Fruit fly (Drosophila melanogaster): ENCODE data around the gene ND-B14.5B.

ND-B14.5B gene

dm6 chr2L:3151657-3152056, 6.0 kb upstream of the ND-B14.5B start:
- TF ChIP-seq Hnf4 (GFP tag; optimal IDR thresholded peaks at IDR 0.05) (no peak), dmrt93B (GFP tag; optimal IDR thresholded peaks at IDR 0.05) (no peak)

- no peak for TF ChIP-seq GATAd (GFP tag; optimal IDR thresholded peaks at IDR 0.05)
- TF ChIP-seq Dfd (GFP tag; optimal IDR thresholded peaks at IDR 0.05) = peak; percentile 64
Observed at dm6 chr2L:3148959-3149591, 3.4 kb upstream of the ND-B14.5B start.

dm6 chr2L:3145897-3146296, 249 bp upstream of the ND-B14.5B start:
- no peak for TF ChIP-seq Dfd (GFP tag; optimal IDR thresholded peaks at IDR 0.05)
- no peak for TF ChIP-seq GATAd (GFP tag; optimal IDR thresholded peaks at IDR 0.05)
- no peak for TF ChIP-seq usp (GFP tag; optimal IDR thresholded peaks at IDR 0.05)
- TF ChIP-seq OdsH (GFP tag; optimal IDR thresholded peaks at IDR 0.05) = no peak
- no peak for TF ChIP-seq h (GFP tag; optimal IDR thresholded peaks at IDR 0.05)
- TF ChIP-seq HLH106 (tag; optimal IDR thresholded peaks at IDR 0.05) = no peak
- no peak for TF ChIP-seq CG9705 (GFP tag; optimal IDR thresholded peaks at IDR 0.05)
- no peak for TF ChIP-seq ey (GFP tag; optimal IDR thresholded peaks at IDR 0.05)
- TF ChIP-seq jim (GFP tag; optimal IDR thresholded peaks at IDR 0.05) = no peak
- TF ChIP-seq CrebA (GFP tag; optimal IDR thresholded peaks at IDR 0.05; ENCODE audit: borderline replicate concordance) = no peak
- TF ChIP-seq woc (GFP tag; optimal IDR thresholded peaks at IDR 0.05) = no peak
- no peak for TF ChIP-seq br (GFP tag; optimal IDR thresholded peaks at IDR 0.05)

dm6 chr2L:3144709-3145108, 939 bp downstream of the ND-B14.5B start, which contains the start of gene toc:
TSS of gene toc (minus strand) at chr2L:3144786.
- TF ChIP-seq brk (GFP tag; optimal IDR thresholded peaks at IDR 0.05) (peak; percentile 21), sv (GFP tag; optimal IDR thresholded peaks at IDR 0.05) (no peak), Hr83 (GFP tag; optimal IDR thresholded peaks at IDR 0.05; ENCODE audit: poor library complexity, severe bottlenecking) (peak; percentile 35), Myc (optimal IDR thresholded peaks at IDR 0.05) (peak; percentile 79)

dm6 chr2L:3143908-3144307, 1.7 kb downstream of the ND-B14.5B start:
- no peak for TF ChIP-seq pan (optimal IDR thresholded peaks at IDR 0.05)

- TF ChIP-seq dl (GFP tag; optimal IDR thresholded peaks at IDR 0.05; ENCODE audit: insufficient read depth in 1 of 2, partially characterized antibody in 2 of 2) (no peak), Vsx2 (GFP tag; optimal IDR thresholded peaks at IDR 0.05; ENCODE audit: partially characterized antibody) (peak; percentile 36), Mio (GFP tag; optimal IDR thresholded peaks at IDR 0.05) (no peak), Hnf4 (GFP tag; optimal IDR thresholded peaks at IDR 0.05) (no peak), N (GFP tag; optimal IDR thresholded peaks at IDR 0.05) (peak; percentile 83), h (GFP tag; optimal IDR thresholded peaks at IDR 0.05) (no peak), sage (GFP tag; optimal IDR thresholded peaks at IDR 0.05) (no peak), Myc (optimal IDR thresholded peaks at IDR 0.05) (peak; percentile 75), pan (optimal IDR thresholded peaks at IDR 0.05) (no peak), CG9705 (GFP tag; optimal IDR thresholded peaks at IDR 0.05) (no peak), Abd-B (GFP tag; optimal IDR thresholded peaks at IDR 0.05) (peak; percentile 44)
Observed at dm6 chr2L:3131641-3132040, 14.0 kb downstream of the ND-B14.5B start.

dm6 chr2L:3130417-3130816, 15.2 kb downstream of the ND-B14.5B start:
- TF ChIP-seq CG9705 (GFP tag; optimal IDR thresholded peaks at IDR 0.05) = no peak
- no peak for TF ChIP-seq sage (GFP tag; optimal IDR thresholded peaks at IDR 0.05)
- no peak for TF ChIP-seq lola (GFP tag; optimal IDR thresholded peaks at IDR 0.05)
- no peak for TF ChIP-seq usp (GFP tag; optimal IDR thresholded peaks at IDR 0.05)

dm6 chr2L:3128335-3128734, 17.3 kb downstream of the ND-B14.5B start, which contains the start of gene CG15403:
TSS of gene CG15403 (plus strand) at chr2L:3128635.
- TF ChIP-seq Dfd (GFP tag; optimal IDR thresholded peaks at IDR 0.05) (no peak), CrebA (GFP tag; optimal IDR thresholded peaks at IDR 0.05; ENCODE audit: borderline replicate concordance) (no peak), Abd-B (GFP tag; optimal IDR thresholded peaks at IDR 0.05) (no peak), Hnf4 (GFP tag; optimal IDR thresholded peaks at IDR 0.05) (no peak), CG32264 (GFP tag; optimal IDR thresholded peaks at IDR 0.05) (no peak), ey (GFP tag; optimal IDR thresholded peaks at IDR 0.05) (no peak), dsf (GFP tag; optimal IDR thresholded peaks at IDR 0.05; ENCODE audit: borderline replicate concordance) (no peak), fru (GFP tag; optimal IDR thresholded peaks at IDR 0.05) (no peak), dl (GFP tag; optimal IDR thresholded peaks at IDR 0.05; ENCODE audit: insufficient read depth in 1 of 2, partially characterized antibody in 2 of 2) (no peak), brk (GFP tag; optimal IDR thresholded peaks at IDR 0.05) (no peak), Hr83 (GFP tag; optimal IDR thresholded peaks at IDR 0.05; ENCODE audit: poor library complexity, severe bottlenecking) (no peak)
